Fruit fly (Drosophila melanogaster) whole organism, embryonic: ENCODE results near the gene CtsF.

Source experiments
- Awh ChIP-seq: fragments of 200-800 bp; sonication (Bioruptor generic); IDR thresholded peaks from 2 replicates; pipeline ENCODE4, ENCODE4 v1.3.6; 2022; ENCODE audit warnings: missing biosample characterization, missing genetic modification characterization
- CG10543 ChIP-seq: fragments of 200-800 bp; sonication (Bioruptor generic); optimal IDR thresholded peaks from 3 replicates; lab custom pipeline; 2017; ENCODE audit warnings: missing biosample characterization, mild to moderate bottlenecking, missing genetic modification characterization, moderate library complexity
- CG10565 ChIP-seq: fragments of 200-800 bp; sonication (Bioruptor generic); optimal IDR thresholded peaks from 3 replicates; lab custom pipeline; 2016; ENCODE audit warnings: missing biosample characterization, mild to moderate bottlenecking, missing genetic modification characterization
- CG12071 ChIP-seq: fragments of 200-800 bp; sonication (Bioruptor generic); optimal IDR thresholded peaks from 3 replicates; lab custom pipeline; 2018; ENCODE audit warnings: missing biosample characterization, mild to moderate bottlenecking, missing genetic modification characterization
- CG12744 ChIP-seq: fragments of 200-800 bp; sonication (Bioruptor generic); optimal IDR thresholded peaks from 2 replicates; lab custom pipeline; 2016; ENCODE audit warnings: missing biosample characterization, missing genetic modification characterization
- CG12942 ChIP-seq: fragments of 200-800 bp; sonication (Bioruptor generic); optimal IDR thresholded peaks from 3 replicates; lab custom pipeline; 2016; ENCODE audit warnings: missing biosample characterization, missing genetic modification characterization
- CG13123 ChIP-seq: fragments of 200-800 bp; sonication (Bioruptor generic); optimal IDR thresholded peaks from 2 replicates; lab custom pipeline; 2016; ENCODE audit warnings: missing biosample characterization, missing genetic modification characterization
- CG14441 ChIP-seq: fragments of 200-800 bp; sonication (Bioruptor generic); IDR thresholded peaks from 2 replicates; pipeline ENCODE4 v1.3.6; 2022; ENCODE audit warnings: missing biosample characterization, missing genetic modification characterization
- CG14667 ChIP-seq: fragments of 200-800 bp; sonication (Bioruptor generic); IDR thresholded peaks from 2 replicates; pipeline ENCODE4 v1.3.6; 2022; ENCODE audit warnings: missing biosample characterization, missing genetic modification characterization
- CG17568 ChIP-seq: fragments of 200-800 bp; sonication (Bioruptor generic); optimal IDR thresholded peaks from 2 replicates; lab custom pipeline; 2018; ENCODE audit warnings: missing biosample characterization, mild to moderate bottlenecking, missing genetic modification characterization, moderate library complexity
- CG17612 ChIP-seq: fragments of 200-800 bp; sonication (Bioruptor generic); IDR thresholded peaks from 2 replicates; pipeline ENCODE4 v1.3.6; 2022; ENCODE audit warnings: missing biosample characterization, missing genetic modification characterization
- CG1792 ChIP-seq: fragments of 200-800 bp; sonication (Bioruptor generic); optimal IDR thresholded peaks from 2 replicates; lab custom pipeline; 2016; ENCODE audit warnings: missing biosample characterization, missing genetic modification characterization
- CG18764 ChIP-seq: fragments of 200-800 bp; sonication (Bioruptor generic); optimal IDR thresholded peaks from 3 replicates; lab custom pipeline; 2016; ENCODE audit warnings: missing biosample characterization, missing genetic modification characterization
- CG3163 ChIP-seq: fragments of 200-800 bp; sonication (Bioruptor generic); optimal IDR thresholded peaks from 3 replicates; lab custom pipeline; 2016; ENCODE audit warnings: missing biosample characterization, missing genetic modification characterization
- CG34422 ChIP-seq: fragments of 200-800 bp; sonication (Bioruptor generic); IDR thresholded peaks from 3 replicates; pipeline ENCODE4 v1.3.6; 2022; ENCODE audit warnings: missing biosample characterization, missing genetic modification characterization
- CG6854 ChIP-seq: fragments of 200-800 bp; sonication (Bioruptor generic); optimal IDR thresholded peaks from 3 replicates; lab custom pipeline; 2017; ENCODE audit warnings: missing biosample characterization, mild to moderate bottlenecking, missing genetic modification characterization
- CG7271 ChIP-seq: fragments of 200-800 bp; sonication (Bioruptor generic); optimal IDR thresholded peaks from 2 replicates; lab custom pipeline; 2018; ENCODE audit warnings: missing biosample characterization, mild to moderate bottlenecking, missing genetic modification characterization, moderate library complexity
- CG8089 ChIP-seq: fragments of 200-800 bp; sonication (Bioruptor generic); optimal IDR thresholded peaks from 3 replicates; lab custom pipeline; 2016; ENCODE audit warnings: missing biosample characterization, missing genetic modification characterization
- Drgx ChIP-seq: fragments of 200-800 bp; sonication (Bioruptor generic); IDR thresholded peaks from 2 replicates; pipeline ENCODE4 v1.3.6; 2022; ENCODE audit warnings: missing biosample characterization, missing genetic modification characterization
- Hmx ChIP-seq: fragments of 200-800 bp; sonication (Bioruptor generic); optimal IDR thresholded peaks from 2 replicates; lab custom pipeline; 2016; ENCODE audit warnings: missing biosample characterization, missing genetic modification characterization
- Hsf ChIP-seq: fragments of 200-800 bp; sonication (Bioruptor generic); optimal IDR thresholded peaks from 3 replicates; lab custom pipeline; 2016; ENCODE audit warnings: missing biosample characterization, missing genetic modification characterization
- MTF-1 ChIP-seq: fragments of 200-800 bp; sonication (Bioruptor generic); optimal IDR thresholded peaks from 2 replicates; lab custom pipeline; 2018; ENCODE audit warnings: missing biosample characterization, mild to moderate bottlenecking, missing genetic modification characterization, borderline replicate concordance
- Med ChIP-seq: fragments of 200-800 bp; sonication (Bioruptor generic); peaks from one replicate; lab custom pipeline; 2016; ENCODE audit warnings: missing biosample characterization, missing genetic modification characterization, mild to moderate bottlenecking, inconsistent platforms, moderate library complexity
- Nf-YC ChIP-seq: fragments of 200-800 bp; optimal IDR thresholded peaks from 3 replicates; lab custom pipeline; 2019; ENCODE audit warnings: missing biosample characterization, mild to moderate bottlenecking, missing genetic modification characterization, moderate library complexity
- Poxn ChIP-seq: fragments of 200-800 bp; sonication (Bioruptor generic); IDR thresholded peaks from 2 replicates; pipeline ENCODE4 v1.3.6; 2022; ENCODE audit warnings: missing biosample characterization, missing genetic modification characterization
- Trl ChIP-seq, 3 experiments: fragments of >200 bp in 2 of 3; fragments of 200-800 bp in 1 of 3; sonication (Bioruptor generic) in 1 of 3; optimal IDR thresholded peaks; 2 replicates in 1 of 3; 3 replicates in 2 of 3; lab custom pipeline; 2016 to 2017; ENCODE audit warnings: missing biosample characterization in 1 of 3, missing genetic modification characterization in 1 of 3
- Vsx1 ChIP-seq: fragments of 200-800 bp; sonication (Bioruptor generic); optimal IDR thresholded peaks from 2 replicates; lab custom pipeline; 2017; ENCODE audit warnings: missing biosample characterization, mild to moderate bottlenecking, missing genetic modification characterization, missing genetic modification reagents
- ase ChIP-seq: fragments of 200-800 bp; sonication (Bioruptor generic); IDR thresholded peaks from 3 replicates; pipeline ENCODE4 v1.3.6; 2022; ENCODE audit warnings: missing biosample characterization, missing genetic modification characterization
- bowl ChIP-seq: fragments of 200-800 bp; sonication (Bioruptor generic); IDR thresholded peaks from 2 replicates; pipeline ENCODE4 v1.3.6; 2022; ENCODE audit warnings: missing biosample characterization, missing genetic modification characterization
- chinmo ChIP-seq: fragments of 200-800 bp; sonication (Bioruptor generic); IDR thresholded peaks from 4 replicates; pipeline ENCODE4 v1.3.6; 2022; ENCODE audit warnings: missing biosample characterization, missing genetic modification characterization; ENCODE audit not compliant: partially characterized antibody
- cwo ChIP-seq: fragments of 200-800 bp; sonication (Bioruptor generic); optimal IDR thresholded peaks from 3 replicates; lab custom pipeline; 2017; ENCODE audit warnings: missing biosample characterization, missing genetic modification characterization, mild to moderate bottlenecking, moderate library complexity, missing genetic modification reagents
- disco-r ChIP-seq: fragments of 200-800 bp; sonication (Bioruptor generic); optimal IDR thresholded peaks from 2 replicates; lab custom pipeline; 2016; ENCODE audit warnings: missing biosample characterization, missing genetic modification characterization
- ems ChIP-seq: fragments of 200-800 bp; sonication (Bioruptor generic); optimal IDR thresholded peaks from 3 replicates; lab custom pipeline; 2016; ENCODE audit warnings: missing biosample characterization, missing genetic modification characterization
- exex ChIP-seq: fragments of 200-800 bp; sonication (Bioruptor generic); optimal IDR thresholded peaks from 4 replicates; lab custom pipeline; 2018; ENCODE audit warnings: missing biosample characterization, mild to moderate bottlenecking, missing genetic modification characterization, moderate library complexity
- fru ChIP-seq: fragments of >200 bp; optimal IDR thresholded peaks from 2 replicates; lab custom pipeline; 2017
- ftz-f1 ChIP-seq: fragments of 200-800 bp; sonication (Bioruptor generic); optimal IDR thresholded peaks from 2 replicates; lab custom pipeline; 2016; ENCODE audit warnings: missing biosample characterization, missing genetic modification characterization
- hb ChIP-seq: fragments of 200-800 bp; sonication (Bioruptor generic); IDR thresholded peaks from 3 replicates; pipeline ENCODE4 v1.3.6; 2022; ENCODE audit warnings: missing biosample characterization, missing genetic modification characterization; ENCODE audit not compliant: partially characterized antibody
- jigr1 ChIP-seq: fragments of 200-800 bp; sonication (Bioruptor generic); IDR thresholded peaks from 3 replicates; pipeline ENCODE4 v1.3.6; 2022; ENCODE audit warnings: missing biosample characterization, missing genetic modification characterization
- lola ChIP-seq, 3 experiments: fragments of >200 bp in 2 of 3; fragments of 200-800 bp in 1 of 3; sonication (Bioruptor generic) in 1 of 3; optimal IDR thresholded peaks; 2 replicates each; lab custom pipeline; 2017 to 2019; ENCODE audit warnings: missing biosample characterization in 3 of 3, missing genetic modification characterization in 3 of 3, mild to moderate bottlenecking in 1 of 3, moderate library complexity in 1 of 3
- org-1 ChIP-seq: fragments of 200-800 bp; sonication (Bioruptor generic); optimal IDR thresholded peaks from 2 replicates; lab custom pipeline; 2017; ENCODE audit warnings: missing biosample characterization, missing genetic modification characterization
- otp ChIP-seq: fragments of 200-800 bp; sonication (Bioruptor generic); IDR thresholded peaks from 3 replicates; pipeline ENCODE4, ENCODE4 v1.3.6; 2022; ENCODE audit warnings: missing biosample characterization, missing genetic modification characterization
- row ChIP-seq: fragments of 200-800 bp; sonication (Bioruptor generic); IDR thresholded peaks from 3 replicates; pipeline ENCODE4 v1.3.6; 2022; ENCODE audit warnings: missing biosample characterization, missing genetic modification characterization
- sc ChIP-seq, 3 experiments: fragments of >200 bp in 2 of 3; fragments of 200-800 bp in 1 of 3; sonication (Bioruptor generic) in 1 of 3; optimal IDR thresholded peaks; 2 replicates in 2 of 3; 3 replicates in 1 of 3; lab custom pipeline; 2017; ENCODE audit warnings: mild to moderate bottlenecking in 1 of 3, missing biosample characterization in 1 of 3, missing genetic modification characterization in 1 of 3, missing genetic modification reagents in 1 of 3
- sna ChIP-seq: fragments of 200-800 bp; sonication (Bioruptor generic); IDR thresholded peaks from 2 replicates; pipeline ENCODE4 v1.3.6; 2022; ENCODE audit warnings: missing biosample characterization, missing genetic modification characterization; ENCODE audit not compliant: partially characterized antibody
- sr ChIP-seq: fragments of 200-800 bp; sonication (Bioruptor generic); IDR thresholded peaks from 3 replicates; pipeline ENCODE4 v1.3.6; 2022; ENCODE audit warnings: missing biosample characterization, missing genetic modification characterization
- sug ChIP-seq: fragments of 200-800 bp; optimal IDR thresholded peaks from 2 replicates; lab custom pipeline; 2019; ENCODE audit warnings: missing biosample characterization, mild to moderate bottlenecking, missing genetic modification characterization, moderate library complexity
- trh ChIP-seq: fragments of 200-800 bp; sonication (Bioruptor generic); optimal IDR thresholded peaks from 2 replicates; lab custom pipeline; 2016; ENCODE audit warnings: missing biosample characterization, missing genetic modification characterization
- yki ChIP-seq: fragments of >200 bp; optimal IDR thresholded peaks from 3 replicates; lab custom pipeline; 2018
- zfh1 ChIP-seq: fragments of 200-800 bp; sonication (Bioruptor generic); IDR thresholded peaks from 3 replicates; pipeline ENCODE4 v1.3.6; 2022; ENCODE audit warnings: missing biosample characterization, missing genetic modification characterization

The CtsF gene

DNA sequence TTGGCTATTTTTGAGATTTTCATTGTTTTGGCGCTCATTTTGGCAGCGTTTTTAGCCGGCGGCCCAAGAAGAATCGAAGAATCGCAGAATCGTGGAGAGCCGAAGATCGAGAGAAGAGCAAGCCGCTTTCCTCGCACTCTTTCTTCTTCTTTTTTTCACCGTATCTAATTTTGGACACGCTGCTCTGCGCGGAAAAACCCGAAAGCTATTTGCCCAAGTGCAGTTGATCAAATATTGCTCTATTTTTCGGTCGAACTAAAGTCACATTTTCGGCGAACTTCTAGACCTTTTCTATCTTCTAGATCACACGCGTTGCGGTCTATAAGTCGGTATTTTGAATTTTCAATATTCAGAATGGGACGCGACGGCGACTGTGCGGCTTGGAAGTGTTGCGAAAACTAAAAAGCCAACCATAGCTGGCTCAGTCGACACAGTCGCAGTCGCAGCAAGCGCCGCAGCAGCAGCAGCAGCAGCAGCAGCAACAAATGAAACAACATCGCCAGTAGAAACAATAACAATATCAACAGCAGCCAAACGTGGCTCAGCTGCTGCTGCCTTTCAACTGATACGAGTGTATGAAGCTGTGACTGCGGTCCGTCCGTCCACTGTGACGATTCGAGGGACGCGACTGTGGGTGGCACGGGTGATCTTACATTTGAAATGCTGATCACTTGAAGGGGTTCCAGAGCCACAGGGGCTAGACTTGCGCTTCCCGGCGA is 35.5 kb upstream of the CtsF start (continued):
- TF ChIP-seq sc (optimal IDR thresholded peaks at IDR 0.05; lab: Kevin White, UChicago) = no peak
- TF ChIP-seq sc (GFP tag; optimal IDR thresholded peaks at IDR 0.05; lab: Kevin White, UChicago) = no peak
- TF ChIP-seq CG14441 (GFP tag; lab: Robert Waterston, UW) = no peak
- TF ChIP-seq CG6854 = no peak
- TF ChIP-seq Poxn = no peak
- TF ChIP-seq CG8089 (GFP tag; lab: Kevin White, UChicago) = peak; percentile 77
- no peak for TF ChIP-seq ftz-f1 (GFP tag; lab: Kevin White, UChicago)
- TF ChIP-seq zfh1 = peak; percentile 23; the same call in 1 of the 3 replicates
- TF ChIP-seq CG34422 (GFP tag; lab: Robert Waterston, UW) = 0 out of 3 replicates have a peak, but pooled peaks have one; percentile 25
- peak in 1 of 2 experiments; percentile 28 for TF ChIP-seq Trl (optimal IDR thresholded peaks at IDR 0.05; lab: Kevin White, UChicago)
- TF ChIP-seq Trl (GFP tag; optimal IDR thresholded peaks at IDR 0.05; lab: Kevin White, UChicago) = no peak
- TF ChIP-seq sug (tag; lab: Kevin White, UChicago) = peak; percentile 42
- no peak for TF ChIP-seq CG13123 (GFP tag; lab: Kevin White, UChicago)
- peak; percentile 26 for TF ChIP-seq CG17568 (GFP tag; lab: Kevin White, UChicago)
- peak; percentile 16 for TF ChIP-seq Nf-YC (tag; lab: Kevin White, UChicago)
- TF ChIP-seq CG12071 = peak; percentile 0
- TF ChIP-seq CG1792 = no peak
- TF ChIP-seq otp (GFP tag; lab: Robert Waterston, UW) = no peak
- TF ChIP-seq Med (GFP tag; lab: Kevin White, UChicago) = peak; percentile 78
- no peak for TF ChIP-seq trh (GFP tag; lab: Kevin White, UChicago)
- peak; percentile 55 for TF ChIP-seq CG10543 (GFP tag; lab: Kevin White, UChicago)
- no peak for TF ChIP-seq CG3163 (GFP tag; lab: Kevin White, UChicago)
- peak; percentile 41 for TF ChIP-seq cwo (GFP tag; lab: Kevin White, UChicago)
- no peak for TF ChIP-seq CG10565 (GFP tag; lab: Kevin White, UChicago)
- TF ChIP-seq CG14667 = no peak
- no peak for TF ChIP-seq ase (GFP tag; lab: Robert Waterston, UW)
- TF ChIP-seq org-1 (GFP tag; lab: Kevin White, UChicago) = no peak
- TF ChIP-seq CG7271 (tag; lab: Kevin White, UChicago) = no peak
- TF ChIP-seq Awh (GFP tag; lab: Robert Waterston, UW) = peak; percentile 23; the same call in 1 of the 2 replicates
- TF ChIP-seq bowl (GFP tag; lab: Robert Waterston, UW) = no peak
- TF ChIP-seq chinmo = peak; percentile 84; the same call in 2 of the 4 replicates
- TF ChIP-seq sr (GFP tag; lab: Robert Waterston, UW) = no peak
- TF ChIP-seq Vsx1 (GFP tag; lab: Kevin White, UChicago) = no peak
- TF ChIP-seq lola (GFP tag; optimal IDR thresholded peaks at IDR 0.05; lab: Kevin White, UChicago) = no peak
- TF ChIP-seq CG17612 (GFP tag; lab: Robert Waterston, UW) = no peak
- TF ChIP-seq disco-r (GFP tag; lab: Kevin White, UChicago) = no peak
- TF ChIP-seq yki (lab: Kevin White, UChicago) = no peak
- TF ChIP-seq CG12744 = no peak
- no peak for TF ChIP-seq ems (GFP tag; lab: Kevin White, UChicago)
- TF ChIP-seq sna = no peak
- no peak for TF ChIP-seq exex (tag; lab: Kevin White, UChicago)
- TF ChIP-seq Drgx = 0 out of 2 replicates have a peak, but pooled peaks have one; percentile 17
- no peak for TF ChIP-seq MTF-1 (GFP tag; lab: Kevin White, UChicago)
- TF ChIP-seq row (GFP tag; lab: Robert Waterston, UW) = no peak
- no peak for TF ChIP-seq CG18764 (GFP tag; lab: Kevin White, UChicago)
- TF ChIP-seq fru (lab: Kevin White, UChicago) = no peak
- no peak for TF ChIP-seq jigr1 (GFP tag; lab: Robert Waterston, UW)
- TF ChIP-seq hb (GFP tag; lab: Robert Waterston, UW) = 0 out of 3 replicates have a peak, but pooled peaks have one; percentile 10
- no peak for TF ChIP-seq CG12942 (GFP tag; lab: Kevin White, UChicago)
- TF ChIP-seq Hmx (GFP tag; lab: Kevin White, UChicago) = no peak
- TF ChIP-seq Hsf (GFP tag; lab: Kevin White, UChicago) = no peak
